Worm (Caenorhabditis elegans) whole organism, L1 larva: ENCODE measurements around the gene fbxb-75.

ENCODE experiments used
- C04F5.9 ChIP-seq: sonication (generic microtip); optimal IDR thresholded peaks from 2 replicates; lab custom pipeline; 2016; ENCODE audit warnings: missing genetic modification characterization, missing compliant biosample characterization
- alr-1 ChIP-seq: fragments of 200-800 bp; sonication (Bioruptor generic); optimal IDR thresholded peaks from 2 replicates; lab custom pipeline; 2018; ENCODE audit warnings: borderline replicate concordance, mild to moderate bottlenecking, missing genetic modification characterization, missing compliant biosample characterization
- blmp-1 ChIP-seq: fragments of 150-350 bp; optimal IDR thresholded peaks from 2 replicates; lab custom pipeline; 2014; ENCODE audit warnings: missing biosample characterization, missing genetic modification characterization
- ceh-63 ChIP-seq: fragments of 200-800 bp; sonication (Bioruptor generic); optimal IDR thresholded peaks from 2 replicates; lab custom pipeline; 2018; ENCODE audit warnings: mild to moderate bottlenecking, missing genetic modification characterization, missing compliant biosample characterization
- ceh-90 ChIP-seq: sonication (generic microtip); optimal IDR thresholded peaks from 2 replicates; lab custom pipeline; 2016; ENCODE audit warnings: missing genetic modification characterization, missing compliant biosample characterization
- dpl-1 ChIP-seq, 3 experiments: fragments of 150-350 bp in 2 of 3; sonication (generic microtip) in 1 of 3; optimal IDR thresholded peaks; 2 replicates each; lab custom pipeline; 2014 to 2017; ENCODE audit warnings: missing biosample characterization in 3 of 3, missing genetic modification characterization in 3 of 3, missing genetic modification reagents in 3 of 3
- efl-1 ChIP-seq, 4 experiments: fragments of 150-350 bp; optimal IDR thresholded peaks in 3 of 4; peaks in 1 of 4; 1 replicate in 1 of 4; 2 replicates in 3 of 4; lab custom pipeline; 2014; ENCODE audit warnings: missing biosample characterization in 2 of 4, missing genetic modification characterization in 2 of 4, missing genetic modification reagents in 2 of 4
- efl-3 ChIP-seq: fragments of 200-800 bp; sonication (Bioruptor generic); optimal IDR thresholded peaks from 2 replicates; lab custom pipeline; 2018; ENCODE audit warnings: mild to moderate bottlenecking, missing genetic modification characterization, missing compliant biosample characterization
- egl-27 ChIP-seq, 2 experiments: fragments of 150-350 bp in 1 of 2; sonication (generic microtip); optimal IDR thresholded peaks; 3 replicates each; lab custom pipeline; 2017 to 2018; ENCODE audit warnings: missing biosample characterization in 2 of 2, missing genetic modification characterization in 2 of 2, missing genetic modification reagents in 2 of 2
- fkh-10 ChIP-seq: sonication (generic microtip); optimal IDR thresholded peaks from 2 replicates; lab custom pipeline; 2017; ENCODE audit warnings: missing biosample characterization, missing genetic modification reagents, missing genetic modification characterization
- fkh-4 ChIP-seq: sonication (generic microtip); optimal IDR thresholded peaks from 2 replicates; lab custom pipeline; 2016; ENCODE audit warnings: missing compliant biosample characterization, missing genetic modification characterization, borderline replicate concordance
- fos-1 ChIP-seq: fragments of 150-350 bp; optimal IDR thresholded peaks from 2 replicates; lab custom pipeline; 2014; ENCODE audit warnings: missing biosample characterization, missing genetic modification characterization
- hlh-17 ChIP-seq: fragments of 200-800 bp; sonication (Bioruptor generic); optimal IDR thresholded peaks from 2 replicates; lab custom pipeline; 2018; ENCODE audit warnings: missing genetic modification characterization, mild to moderate bottlenecking, missing compliant biosample characterization, moderate library complexity, borderline replicate concordance
- hlh-4 ChIP-seq: sonication (generic microtip); optimal IDR thresholded peaks from 2 replicates; lab custom pipeline; 2016; ENCODE audit warnings: mild to moderate bottlenecking, missing genetic modification characterization, missing compliant biosample characterization
- hpl-2 ChIP-seq: fragments of 150-350 bp; optimal IDR thresholded peaks from 2 replicates; lab custom pipeline; 2014; ENCODE audit warnings: missing biosample characterization, missing genetic modification reagents, missing genetic modification characterization
- irx-1 ChIP-seq: sonication (generic microtip); optimal IDR thresholded peaks from 2 replicates; lab custom pipeline; 2016; ENCODE audit warnings: missing genetic modification characterization, missing compliant biosample characterization
- isw-1 ChIP-seq: fragments of 200-800 bp; sonication (Bioruptor generic); IDR thresholded peaks from 2 replicates; pipeline ENCODE4 v1.3.6; 2022; ENCODE audit warnings: missing genetic modification characterization, missing compliant biosample characterization
- lin-15B ChIP-seq: fragments of 150-350 bp; sonication (generic microtip); optimal IDR thresholded peaks from 3 replicates; lab custom pipeline; 2014; ENCODE audit warnings: missing biosample characterization, missing genetic modification characterization
- lin-35 ChIP-seq, 2 experiments: fragments of 150-350 bp; optimal IDR thresholded peaks; 2 replicates each; lab custom pipeline; 2014; ENCODE audit warnings: missing biosample characterization in 2 of 2, missing genetic modification characterization in 2 of 2, missing genetic modification reagents in 2 of 2
- lin-39 ChIP-seq: fragments of 150-350 bp; optimal IDR thresholded peaks from 2 replicates; lab custom pipeline; 2014; ENCODE audit warnings: missing biosample characterization, missing genetic modification reagents, missing genetic modification characterization
- lsy-2 ChIP-seq, 2 experiments: fragments of 150-350 bp; optimal IDR thresholded peaks; 2 replicates each; lab custom pipeline; 2014; ENCODE audit warnings: missing biosample characterization in 2 of 2, missing genetic modification characterization in 2 of 2
- mab-9 ChIP-seq: fragments of 200-800 bp; sonication (Bioruptor generic); IDR thresholded peaks from 2 replicates; pipeline ENCODE4 v1.3.6; 2022; ENCODE audit warnings: missing genetic modification reagents, missing genetic modification characterization, missing compliant biosample characterization
- nhr-12 ChIP-seq: sonication (generic microtip); optimal IDR thresholded peaks from 2 replicates; lab custom pipeline; 2017; ENCODE audit warnings: missing biosample characterization, missing genetic modification characterization
- nhr-28 ChIP-seq: fragments of 150-350 bp; optimal IDR thresholded peaks from 2 replicates; lab custom pipeline; 2014; ENCODE audit warnings: missing biosample characterization, missing genetic modification characterization
- nhr-84 ChIP-seq: sonication (generic microtip); optimal IDR thresholded peaks from 2 replicates; lab custom pipeline; 2017; ENCODE audit warnings: missing biosample characterization, missing genetic modification characterization
- nhr-90 ChIP-seq: sonication (generic microtip); optimal IDR thresholded peaks from 2 replicates; lab custom pipeline; 2016; ENCODE audit warnings: mild to moderate bottlenecking, missing genetic modification characterization, missing compliant biosample characterization; ENCODE audit not compliant: poor library complexity
- pax-3 ChIP-seq: fragments of 200-800 bp; sonication (Bioruptor generic); optimal IDR thresholded peaks from 2 replicates; lab custom pipeline; 2018; ENCODE audit warnings: mild to moderate bottlenecking, missing genetic modification characterization, moderate library complexity, missing compliant biosample characterization
- rnt-1 ChIP-seq: sonication (generic microtip); optimal IDR thresholded peaks from 2 replicates; lab custom pipeline; 2016; ENCODE audit warnings: mild to moderate bottlenecking, missing genetic modification characterization, moderate library complexity, missing compliant biosample characterization
- skn-1 ChIP-seq: fragments of 150-350 bp; optimal IDR thresholded peaks from 2 replicates; lab custom pipeline; 2014; ENCODE audit warnings: missing biosample characterization, missing genetic modification characterization
- snpc-4 ChIP-seq: fragments of 150-350 bp; optimal IDR thresholded peaks from 2 replicates; lab custom pipeline; 2014; ENCODE audit warnings: missing biosample characterization, missing genetic modification characterization
- sptf-1 ChIP-seq: fragments of 150-350 bp; optimal IDR thresholded peaks from 2 replicates; lab custom pipeline; 2014; ENCODE audit warnings: missing biosample characterization, missing genetic modification characterization
- sup-37 ChIP-seq: fragments of 200-800 bp; sonication (Bioruptor generic); optimal IDR thresholded peaks from 2 replicates; lab custom pipeline; 2018; ENCODE audit warnings: mild to moderate bottlenecking, missing genetic modification characterization, missing compliant biosample characterization
- swsn-7 ChIP-seq: sonication (generic microtip); optimal IDR thresholded peaks from 2 replicates; lab custom pipeline; 2016; ENCODE audit warnings: missing genetic modification characterization, missing compliant biosample characterization
- tbx-2 ChIP-seq: sonication (generic microtip); optimal IDR thresholded peaks from 2 replicates; lab custom pipeline; 2016; ENCODE audit warnings: missing genetic modification characterization, missing compliant biosample characterization
- tlp-1 ChIP-seq: fragments of 150-350 bp; optimal IDR thresholded peaks from 2 replicates; lab custom pipeline; 2014; ENCODE audit warnings: missing biosample characterization, missing genetic modification characterization
- unc-30 ChIP-seq: sonication (generic microtip); optimal IDR thresholded peaks from 2 replicates; lab custom pipeline; 2017; ENCODE audit warnings: missing biosample characterization, missing genetic modification characterization
- unc-86 ChIP-seq: sonication (generic microtip); optimal IDR thresholded peaks from 2 replicates; lab custom pipeline; 2016; ENCODE audit warnings: missing genetic modification characterization, missing compliant biosample characterization
- unc-98 ChIP-seq: fragments of 200-800 bp; sonication (Bioruptor generic); IDR thresholded peaks from 2 replicates; pipeline ENCODE4 v1.3.6; 2022; ENCODE audit warnings: missing genetic modification characterization, missing compliant biosample characterization
- vab-15 ChIP-seq: sonication (generic microtip); optimal IDR thresholded peaks from 2 replicates; lab custom pipeline; 2017; ENCODE audit warnings: missing genotype, mild to moderate bottlenecking, missing genetic modification characterization, missing compliant biosample characterization
- zip-4 ChIP-seq: fragments of 200-800 bp; sonication (Bioruptor generic); optimal IDR thresholded peaks from 2 replicates; lab custom pipeline; 2018; ENCODE audit warnings: mild to moderate bottlenecking, missing genetic modification characterization, moderate library complexity, missing compliant biosample characterization
- ztf-11 ChIP-seq, 2 experiments: sonication (generic microtip); optimal IDR thresholded peaks; 2 replicates each; lab custom pipeline; 2016 to 2017; ENCODE audit warnings: missing genetic modification characterization in 2 of 2, missing biosample characterization in 1 of 2, missing compliant biosample characterization in 1 of 2

The fbxb-75 gene

DNA sequence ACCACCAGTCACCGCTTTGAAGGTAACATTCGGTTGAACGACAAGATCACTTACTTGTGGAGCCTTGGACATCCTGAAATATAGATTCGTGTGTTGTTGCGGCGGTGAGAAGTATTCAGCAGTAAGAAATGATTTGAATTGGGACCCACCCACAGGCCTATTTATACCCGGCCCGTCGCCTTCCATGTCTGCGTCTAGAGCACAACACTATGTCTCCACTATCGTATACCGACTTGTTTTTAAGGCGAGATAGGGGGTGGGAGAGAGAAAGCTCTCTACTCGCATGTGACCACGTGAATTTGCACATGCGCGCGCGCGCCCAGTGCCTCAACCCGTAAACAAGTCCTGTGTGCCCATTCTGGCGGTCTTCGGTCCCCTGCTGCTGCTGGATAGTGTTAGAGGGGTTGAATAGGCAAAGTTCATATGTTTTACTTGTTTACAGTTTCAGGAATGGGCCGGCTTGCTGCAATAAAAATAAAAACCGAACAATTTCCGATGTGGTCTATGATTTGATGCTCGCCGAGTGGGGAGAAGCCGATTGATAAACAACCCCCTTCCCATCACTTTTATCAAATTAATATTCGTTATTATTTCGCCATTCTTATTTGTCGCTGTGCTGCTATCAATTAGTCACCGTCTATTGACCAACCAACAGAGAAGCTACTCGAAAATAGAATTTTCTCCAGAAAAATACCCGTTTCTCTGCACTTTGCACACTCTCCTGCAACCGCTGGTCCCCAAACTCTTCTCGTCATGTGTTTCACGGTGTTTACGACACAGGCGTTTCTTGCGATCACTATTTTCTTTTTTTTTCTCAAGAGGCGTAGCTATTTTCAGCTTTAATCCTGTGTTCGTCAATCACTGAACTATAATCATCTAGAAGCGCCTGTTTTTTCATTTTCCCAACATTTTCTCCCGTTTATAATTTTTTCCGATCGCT lies 29.1 kb upstream of the fbxb-75 start (continued):
- TF ChIP-seq lsy-2 (tag; optimal IDR thresholded peaks at IDR 0.05; lab: Kevin White, UChicago), result peak; percentile 61 to 86
- TF ChIP-seq hpl-2 (GFP tag; lab: Kevin White, UChicago), result no peak
- TF ChIP-seq fos-1 (tag; lab: Kevin White, UChicago), result no peak
- peak; percentile 70 to 72 for TF ChIP-seq lin-35 (GFP tag; optimal IDR thresholded peaks at IDR 0.05; lab: Kevin White, UChicago)
- TF ChIP-seq zip-4, result peak; percentile 36
- peak; percentile 68 for TF ChIP-seq pax-3 (tag; lab: Kevin White, UChicago)
- TF ChIP-seq ceh-90 (tag; lab: Kevin White, UChicago), result no peak
- TF ChIP-seq snpc-4 (tag; lab: Kevin White, UChicago), result peak; percentile 31
- TF ChIP-seq skn-1, result peak; percentile 12
- peak; percentile 64 for TF ChIP-seq swsn-7
- TF ChIP-seq lin-39 (tag; lab: Kevin White, UChicago), result no peak
- TF ChIP-seq alr-1 (tag; lab: Kevin White, UChicago), result no peak
- no peak for TF ChIP-seq nhr-28
- TF ChIP-seq sptf-1 (tag; lab: Kevin White, UChicago), result no peak
- peak; percentile 28 for TF ChIP-seq irx-1 (tag; lab: Kevin White, UChicago)
- peak; percentile 44 for TF ChIP-seq nhr-90 (tag; lab: Kevin White, UChicago)
- no peak for TF ChIP-seq nhr-12 (tag; lab: Kevin White, UChicago)
- TF ChIP-seq efl-3 (GFP tag; lab: Kevin White, UChicago), result no peak
- no peak for TF ChIP-seq ceh-63 (GFP tag; lab: Kevin White, UChicago)
- peak; percentile 39 to 49 (median 40) for TF ChIP-seq dpl-1 (GFP tag; optimal IDR thresholded peaks at IDR 0.05; lab: Kevin White, UChicago)
- TF ChIP-seq unc-86 (tag; lab: Kevin White, UChicago), result peak; percentile 69
- no peak for TF ChIP-seq mab-9
- TF ChIP-seq lin-15B (tag; lab: Kevin White, UChicago), result no peak
- no peak for TF ChIP-seq vab-15 (tag; lab: Kevin White, UChicago)
- TF ChIP-seq nhr-84 (tag; lab: Kevin White, UChicago), result no peak
- TF ChIP-seq unc-30 (tag; lab: Kevin White, UChicago), result no peak
- peak; percentile 63 for TF ChIP-seq tbx-2 (tag; lab: Kevin White, UChicago)
- peak; percentile 61 for TF ChIP-seq rnt-1 (tag; lab: Kevin White, UChicago)
- TF ChIP-seq ztf-11 (tag; optimal IDR thresholded peaks at IDR 0.05; lab: Kevin White, UChicago), result no peak
- no peak for TF ChIP-seq sup-37 (GFP tag; lab: Kevin White, UChicago)
- TF ChIP-seq tlp-1, result no peak
- peak; percentile 41 for TF ChIP-seq isw-1 (GFP tag; lab: Robert Waterston, UW)
- 0 out of 2 replicates have a peak, but pooled peaks have one; percentile 26 for TF ChIP-seq unc-98 (GFP tag; lab: Robert Waterston, UW)
- no peak for TF ChIP-seq egl-27 (tag; optimal IDR thresholded peaks at IDR 0.05; lab: Kevin White, UChicago)
- no peak for TF ChIP-seq fkh-4 (tag; lab: Kevin White, UChicago)
- no peak for TF ChIP-seq hlh-4 (tag; lab: Kevin White, UChicago)
- TF ChIP-seq C04F5.9, result no peak
- no peak for TF ChIP-seq blmp-1 (tag; lab: Kevin White, UChicago)
- peak; percentile 85 for TF ChIP-seq fkh-10
- TF ChIP-seq efl-1 (optimal IDR thresholded peaks at IDR 0.05; lab: Kevin White, UChicago), result peak; percentile 27 to 46
- TF ChIP-seq efl-1 (GFP tag; optimal IDR thresholded peaks at IDR 0.05 in 1 of 2; lab: Kevin White, UChicago), result peak; percentile 40 to 92
- TF ChIP-seq hlh-17 (GFP tag; lab: Kevin White, UChicago), result no peak
